Worm (Caenorhabditis elegans) whole organism, L4 larva: ENCODE results near the gene F10E9.3.

Experiments used
- D1046.2 ChIP-seq: fragments of 200-800 bp; sonication (Bioruptor generic); IDR thresholded peaks from 2 replicates; pipeline ENCODE4 v1.3.6; 2022; ENCODE audit warnings: missing genetic modification characterization, missing compliant biosample characterization
- F49E8.2 ChIP-seq: sonication (generic microtip); optimal IDR thresholded peaks from 2 replicates; lab custom pipeline; 2016; ENCODE audit warnings: missing compliant biosample characterization, mild to moderate bottlenecking, missing genetic modification characterization, borderline replicate concordance
- T20F7.1 ChIP-seq: fragments of 200-800 bp; sonication (Bioruptor generic); optimal IDR thresholded peaks from 2 replicates; lab custom pipeline; 2018; ENCODE audit warnings: mild to moderate bottlenecking, missing genetic modification characterization, missing compliant biosample characterization
- Y105C5A.15 ChIP-seq: fragments of 200-800 bp; sonication (Bioruptor generic); IDR thresholded peaks from 2 replicates; pipeline ENCODE4 v1.3.6; 2022; ENCODE audit warnings: missing genetic modification characterization, missing compliant biosample characterization
- Y48G9A.11 ChIP-seq: fragments of 200-800 bp; sonication (Bioruptor generic); IDR thresholded peaks from 2 replicates; pipeline ENCODE4 v1.3.6; 2022; ENCODE audit warnings: missing genetic modification reagents, missing genetic modification characterization, missing compliant biosample characterization
- aly-2 ChIP-seq: sonication (generic microtip); optimal IDR thresholded peaks from 2 replicates; lab custom pipeline; 2018; ENCODE audit warnings: missing biosample characterization, missing genetic modification characterization
- arid-1 ChIP-seq: fragments of 200-800 bp; sonication (Bioruptor generic); conservative IDR thresholded peaks from 2 replicates; pipeline ENCODE4 v1.3.6; 2022; ENCODE audit warnings: missing genetic modification reagents, missing genetic modification characterization, missing compliant biosample characterization
- attf-4 ChIP-seq: sonication (generic microtip); optimal IDR thresholded peaks from 3 replicates; lab custom pipeline; 2017; ENCODE audit warnings: missing biosample characterization, missing genetic modification characterization
- ceh-20 ChIP-seq: fragments of 200-800 bp; sonication (Bioruptor generic); IDR thresholded peaks from 2 replicates; pipeline ENCODE4 v1.3.6; 2022; ENCODE audit warnings: missing genetic modification reagents, missing genetic modification characterization, missing compliant biosample characterization
- ceh-28 ChIP-seq: fragments of 150-350 bp; optimal IDR thresholded peaks from 2 replicates; lab custom pipeline; 2014; ENCODE audit warnings: missing biosample characterization, missing genetic modification reagents, missing genetic modification characterization
- ceh-44 ChIP-seq: fragments of 200-800 bp; sonication (Bioruptor generic); IDR thresholded peaks from 2 replicates; pipeline ENCODE4 v1.3.6; 2022; ENCODE audit warnings: missing genetic modification reagents, missing genetic modification characterization, missing compliant biosample characterization
- daf-16 ChIP-seq, 3 experiments: sonication (generic microtip); optimal IDR thresholded peaks; 2 replicates each; lab custom pipeline; 2016 to 2017; ENCODE audit warnings: missing genetic modification characterization in 3 of 3, missing genetic modification reagents in 3 of 3, mild to moderate bottlenecking in 2 of 3, missing compliant biosample characterization in 2 of 3, missing biosample characterization in 1 of 3, moderate library complexity in 1 of 3
- daf-19 ChIP-seq: fragments of 200-800 bp; sonication (Bioruptor generic); conservative IDR thresholded peaks from 2 replicates; pipeline ENCODE4 v1.3.6; 2022; ENCODE audit warnings: missing genetic modification characterization, missing compliant biosample characterization
- dmd-6 ChIP-seq: fragments of 200-800 bp; sonication (Bioruptor generic); IDR thresholded peaks from 2 replicates; pipeline ENCODE4 v1.3.6; 2022; ENCODE audit warnings: missing genetic modification reagents, missing genetic modification characterization, missing compliant biosample characterization
- dmd-9 ChIP-seq: fragments of 200-800 bp; sonication (Bioruptor generic); IDR thresholded peaks from 2 replicates; pipeline ENCODE4 v1.3.6; 2022; ENCODE audit warnings: missing genetic modification reagents, missing genetic modification characterization, missing compliant biosample characterization
- dpl-1 ChIP-seq: fragments of 150-350 bp; optimal IDR thresholded peaks from 2 replicates; lab custom pipeline; 2014; ENCODE audit warnings: missing biosample characterization, missing genetic modification reagents, missing genetic modification characterization
- duxl-1 ChIP-seq: sonication (generic microtip); optimal IDR thresholded peaks from 2 replicates; lab custom pipeline; 2016; ENCODE audit warnings: mild to moderate bottlenecking, missing genetic modification characterization, moderate library complexity, missing compliant biosample characterization; ENCODE audit not compliant: poor library complexity
- dve-1 ChIP-seq: sonication (generic microtip); optimal IDR thresholded peaks from 2 replicates; lab custom pipeline; 2017; ENCODE audit warnings: antibody characterized with exemption, mild to moderate bottlenecking, missing genetic modification characterization, missing compliant biosample characterization; ENCODE audit not compliant: insufficient read depth
- gei-8 ChIP-seq: fragments of 200-800 bp; sonication (Bioruptor generic); optimal IDR thresholded peaks from 2 replicates; lab custom pipeline; 2018; ENCODE audit warnings: mild to moderate bottlenecking, missing genetic modification characterization, missing compliant biosample characterization
- hmg-1.1 ChIP-seq: fragments of 200-800 bp; sonication (Bioruptor generic); IDR thresholded peaks from 2 replicates; pipeline ENCODE4 v1.3.6; 2022; ENCODE audit warnings: missing genetic modification reagents, missing genetic modification characterization, missing compliant biosample characterization
- lim-7 ChIP-seq: fragments of 200-800 bp; sonication (Bioruptor generic); IDR thresholded peaks from 2 replicates; pipeline ENCODE4 v1.3.6; 2022; ENCODE audit warnings: missing genetic modification characterization, missing compliant biosample characterization
- lin-1 ChIP-seq: fragments of 200-800 bp; sonication (Bioruptor generic); IDR thresholded peaks from 2 replicates; pipeline ENCODE4 v1.3.6; 2022; ENCODE audit warnings: missing genetic modification reagents, missing genetic modification characterization, missing compliant biosample characterization
- lin-13 ChIP-seq: fragments of 150-350 bp; optimal IDR thresholded peaks from 2 replicates; lab custom pipeline; 2014; ENCODE audit warnings: missing biosample characterization, missing genetic modification reagents, missing genetic modification characterization
- lin-15B ChIP-seq: fragments of 150-350 bp; sonication (generic microtip); optimal IDR thresholded peaks from 3 replicates; lab custom pipeline; 2014; ENCODE audit warnings: missing biosample characterization, missing genetic modification characterization
- lin-38 ChIP-seq: fragments of 200-800 bp; sonication (Bioruptor generic); IDR thresholded peaks from 2 replicates; pipeline ENCODE4 v1.3.6; 2022; ENCODE audit warnings: missing genetic modification reagents, missing genetic modification characterization, missing compliant biosample characterization
- lsy-2 ChIP-seq, 2 experiments: fragments of 150-350 bp in 1 of 2; sonication (generic microtip) in 1 of 2; optimal IDR thresholded peaks; 2 replicates each; lab custom pipeline; 2014 to 2017; ENCODE audit warnings: missing biosample characterization in 2 of 2, missing genetic modification characterization in 2 of 2
- madf-5 ChIP-seq, 2 experiments: fragments of 200-800 bp; sonication (Bioruptor generic); IDR thresholded peaks; 2 replicates each; pipeline ENCODE4 v1.3.6; 2022; ENCODE audit warnings: missing compliant biosample characterization in 2 of 2, missing genetic modification characterization in 2 of 2
- madf-9 ChIP-seq: fragments of 200-800 bp; sonication (Bioruptor generic); conservative IDR thresholded peaks from 2 replicates; pipeline ENCODE4 v1.3.6; 2022; ENCODE audit warnings: missing genetic modification reagents, missing genetic modification characterization, missing compliant biosample characterization
- mdl-1 ChIP-seq, 2 experiments: fragments of 150-350 bp in 1 of 2; sonication (generic microtip) in 1 of 2; optimal IDR thresholded peaks; 2 replicates each; lab custom pipeline; 2014 to 2017; ENCODE audit warnings: missing biosample characterization in 2 of 2, missing genetic modification characterization in 2 of 2
- mdt-29 ChIP-seq: fragments of 200-800 bp; sonication (Bioruptor generic); IDR thresholded peaks from 2 replicates; pipeline ENCODE4 v1.3.6; 2022; ENCODE audit warnings: missing genetic modification reagents, missing genetic modification characterization, missing compliant biosample characterization
- mep-1 ChIP-seq: fragments of 150-350 bp; sonication (generic microtip); optimal IDR thresholded peaks from 3 replicates; lab custom pipeline; 2014; ENCODE audit warnings: missing biosample characterization, missing genetic modification characterization
- mes-2 ChIP-seq: sonication (generic microtip); optimal IDR thresholded peaks from 2 replicates; lab custom pipeline; 2016; ENCODE audit warnings: missing genotype, mild to moderate bottlenecking, missing genetic modification characterization, missing compliant biosample characterization; ENCODE audit not compliant: poor library complexity, severe bottlenecking
- mxl-3 ChIP-seq: fragments of 200-800 bp; sonication (Bioruptor generic); optimal IDR thresholded peaks from 2 replicates; lab custom pipeline; 2018; ENCODE audit warnings: mild to moderate bottlenecking, missing genetic modification characterization, missing compliant biosample characterization
- nhr-28 ChIP-seq: fragments of 150-350 bp; optimal IDR thresholded peaks from 2 replicates; lab custom pipeline; 2014; ENCODE audit warnings: missing biosample characterization, missing genetic modification characterization
- nhr-41 ChIP-seq: fragments of 200-800 bp; sonication (Bioruptor generic); IDR thresholded peaks from 2 replicates; pipeline ENCODE4 v1.3.6; 2022; ENCODE audit warnings: missing genetic modification reagents, missing genetic modification characterization, missing compliant biosample characterization
- nhr-48 ChIP-seq: sonication (generic microtip); optimal IDR thresholded peaks from 2 replicates; lab custom pipeline; 2016; ENCODE audit warnings: mild to moderate bottlenecking, missing genetic modification characterization, missing compliant biosample characterization
- nhr-6 ChIP-seq: fragments of 150-350 bp; optimal IDR thresholded peaks from 2 replicates; lab custom pipeline; 2014; ENCODE audit warnings: missing biosample characterization, missing genetic modification characterization
- nhr-77 ChIP-seq: fragments of 150-350 bp; optimal IDR thresholded peaks from 2 replicates; lab custom pipeline; 2014; ENCODE audit warnings: missing biosample characterization, missing genetic modification characterization
- pha-4 ChIP-seq, 2 experiments: fragments of 150-350 bp in 1 of 2; fragments of 200-800 bp in 1 of 2; sonication (Bioruptor generic) in 1 of 2; IDR thresholded peaks in 1 of 2; optimal IDR thresholded peaks in 1 of 2; 2 replicates each; pipeline versions ENCODE4 v1.3.6 to Lab custom; 2014 to 2022; ENCODE audit warnings: missing genetic modification characterization in 2 of 2, missing genetic modification reagents in 2 of 2, missing biosample characterization in 1 of 2, missing compliant biosample characterization in 1 of 2
- snpc-1.2 ChIP-seq: fragments of 200-800 bp; sonication (Bioruptor generic); IDR thresholded peaks from 2 replicates; pipeline ENCODE4 v1.3.6; 2022; ENCODE audit warnings: missing genetic modification reagents, missing genetic modification characterization, missing compliant biosample characterization
- spr-1 ChIP-seq: sonication (generic microtip); optimal IDR thresholded peaks from 2 replicates; lab custom pipeline; 2016; ENCODE audit warnings: mild to moderate bottlenecking, missing genetic modification characterization, missing compliant biosample characterization
- tag-97 ChIP-seq: fragments of 200-800 bp; sonication (Bioruptor generic); IDR thresholded peaks from 2 replicates; pipeline ENCODE4 v1.3.6; 2022; ENCODE audit warnings: missing genetic modification characterization, missing compliant biosample characterization
- tra-1 ChIP-seq: fragments of 200-800 bp; sonication (Bioruptor generic); IDR thresholded peaks from 2 replicates; pipeline ENCODE4 v1.3.6; 2022; ENCODE audit warnings: missing genetic modification reagents, missing genetic modification characterization, missing compliant biosample characterization
- unc-130 ChIP-seq: sonication (generic microtip); optimal IDR thresholded peaks from 2 replicates; lab custom pipeline; 2016; ENCODE audit warnings: missing genetic modification reagents, missing genetic modification characterization, missing compliant biosample characterization
- vab-7 ChIP-seq: fragments of 200-800 bp; sonication (Bioruptor generic); IDR thresholded peaks from 2 replicates; pipeline ENCODE4 v1.3.6; 2022; ENCODE audit warnings: missing genetic modification reagents, missing genetic modification characterization, missing compliant biosample characterization
- zfp-2 ChIP-seq: sonication (generic microtip); optimal IDR thresholded peaks from 2 replicates; lab custom pipeline; 2016; ENCODE audit warnings: mild to moderate bottlenecking, missing genetic modification characterization, missing compliant biosample characterization
- zfp-3 ChIP-seq: fragments of 200-800 bp; sonication (Bioruptor generic); conservative IDR thresholded peaks from 2 replicates; pipeline ENCODE4 v1.3.6; 2022; ENCODE audit warnings: missing genetic modification reagents, missing genetic modification characterization, missing compliant biosample characterization
- ztf-7 ChIP-seq: fragments of 150-350 bp; optimal IDR thresholded peaks from 2 replicates; lab custom pipeline; 2014; ENCODE audit warnings: missing biosample characterization, missing genetic modification characterization

Gene F10E9.3

DNA sequence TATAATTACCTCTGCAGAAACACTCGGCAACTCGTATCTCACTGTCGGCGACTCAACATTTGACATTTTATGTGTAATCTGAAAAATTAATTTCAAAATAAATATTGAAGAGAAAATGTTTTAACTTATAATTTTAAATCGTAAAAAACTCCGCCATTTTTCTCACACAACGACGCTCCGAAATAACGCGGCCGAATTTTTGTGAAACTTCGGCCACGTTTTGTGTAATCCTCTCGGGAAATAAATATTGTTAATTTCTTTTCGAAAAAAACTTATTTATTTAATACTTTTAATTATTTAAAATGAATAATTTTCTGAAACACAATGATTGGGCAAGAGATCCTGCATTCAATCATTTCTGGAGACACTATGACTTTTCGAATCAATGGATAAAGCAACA is 3.5 kb upstream of the F10E9.3 start, which contains the start of the genes F10E9.7 and F10E9.5:
F10E9.7 (minus strand) TSS at position 86 of the 400 bp plus-strand sequence.
F10E9.5 (plus strand) TSS at position 237 of the 400 bp plus-strand sequence.
- TF ChIP-seq lsy-2 (tag; optimal IDR thresholded peaks at IDR 0.05; lab: Kevin White, UChicago) (peak in 1 of 2 experiments; percentile 96), spr-1 (tag; lab: Kevin White, UChicago) (peak; percentile 32), duxl-1 (tag; lab: Kevin White, UChicago) (peak; percentile 88), hmg-1.1 (peak; percentile 54; the same call in 1 of the 2 replicates), Y48G9A.11 (GFP tag; lab: Robert Waterston, UW) (peak; percentile 99), zfp-3 (GFP tag; lab: Robert Waterston, UW) (peak; percentile 60; the same call in 1 of the 2 replicates), snpc-1.2 (GFP tag; lab: Robert Waterston, UW) (no peak), ztf-7 (peak; percentile 70), pha-4 (GFP tag; IDR thresholded peaks at IDR 0.05; lab: Robert Waterston, UW) (peak; percentile 76), pha-4 (tag; optimal IDR thresholded peaks at IDR 0.05; lab: Kevin White, UChicago) (peak; percentile 69), ceh-28 (tag; lab: Kevin White, UChicago) (no peak), ceh-20 (0 out of 2 replicates have a peak, but pooled peaks have one; percentile 28), nhr-48 (tag; lab: Kevin White, UChicago) (peak; percentile 24), vab-7 (GFP tag; lab: Robert Waterston, UW) (0 out of 2 replicates have a peak, but pooled peaks have one; percentile 56), nhr-28 (tag; lab: Kevin White, UChicago) (peak; percentile 34), arid-1 (GFP tag; lab: Robert Waterston, UW) (peak; percentile 60; the same call in 1 of the 2 replicates), lin-13 (GFP tag; lab: Kevin White, UChicago) (peak; percentile 27), mdl-1 (tag; optimal IDR thresholded peaks at IDR 0.05; lab: Kevin White, UChicago) (no peak), lin-1 (peak; percentile 71; the same call in 1 of the 2 replicates), dve-1 (tag; lab: Kevin White, UChicago) (peak; percentile 86), gei-8 (GFP tag; lab: Kevin White, UChicago) (no peak), madf-9 (GFP tag; lab: Robert Waterston, UW) (peak; percentile 61; the same call in 1 of the 2 replicates), mep-1 (tag; lab: Kevin White, UChicago) (peak; percentile 87), zfp-2 (tag; lab: Kevin White, UChicago) (peak; percentile 47), mes-2 (tag; lab: Kevin White, UChicago) (peak; percentile 100), nhr-6 (tag; lab: Kevin White, UChicago) (peak; percentile 45), attf-4 (no peak), madf-5 (GFP tag; IDR thresholded peaks at IDR 0.05; lab: Robert Waterston, UW) (peak in 1 of 2 experiments; percentile 61; a peak in 1 of 4 replicates), Y105C5A.15 (GFP tag; lab: Robert Waterston, UW) (no peak), lim-7 (GFP tag; lab: Robert Waterston, UW) (no peak), unc-130 (GFP tag; lab: Kevin White, UChicago) (peak; percentile 96), mxl-3 (peak; percentile 39), dpl-1 (peak; percentile 96), daf-19 (GFP tag; lab: Robert Waterston, UW) (0 out of 2 replicates have a peak, but pooled peaks have one; percentile 7), nhr-77 (tag; lab: Kevin White, UChicago) (peak; percentile 57), lin-15B (peak; percentile 45), aly-2 (tag; lab: Kevin White, UChicago) (no peak), F49E8.2 (tag; lab: Kevin White, UChicago) (peak; percentile 16), daf-16 (GFP tag; optimal IDR thresholded peaks at IDR 0.05; lab: Kevin White, UChicago) (peak in 1 of 2 experiments; percentile 27), daf-16 (tag; optimal IDR thresholded peaks at IDR 0.05; lab: Kevin White, UChicago) (peak; percentile 56), dmd-6 (GFP tag; lab: Robert Waterston, UW) (peak; percentile 83), mdt-29 (GFP tag; lab: Robert Waterston, UW) (0 out of 2 replicates have a peak, but pooled peaks have one; percentile 45), T20F7.1 (GFP tag; lab: Kevin White, UChicago) (peak; percentile 99), tag-97 (0 out of 2 replicates have a peak, but pooled peaks have one; percentile 10), lin-38 (GFP tag; lab: Robert Waterston, UW) (peak; percentile 79), ceh-44 (GFP tag; lab: Robert Waterston, UW) (peak; percentile 86), D1046.2 (GFP tag; lab: Robert Waterston, UW) (peak; percentile 60; the same call in 1 of the 2 replicates), nhr-41 (GFP tag; lab: Robert Waterston, UW) (no peak), tra-1 (GFP tag; lab: Robert Waterston, UW) (no peak; the same call in 1 of the 2 replicates), dmd-9 (GFP tag; lab: Robert Waterston, UW) (peak; percentile 96)
